Fruit fly (Drosophila melanogaster) whole organism, embryonic: Measurements from ENCODE around the gene ago.

ENCODE experiments used
- ATbp ChIP-seq: fragments of 200-800 bp; sonication (Bioruptor generic); optimal IDR thresholded peaks from 2 replicates; lab custom pipeline; 2017; ENCODE audit warnings: missing biosample characterization, mild to moderate bottlenecking, missing genetic modification characterization, missing genetic modification reagents
- BEAF-32 ChIP-seq: fragments of 200-800 bp; sonication (Bioruptor generic); optimal IDR thresholded peaks from 3 replicates; lab custom pipeline; 2017; ENCODE audit warnings: missing biosample characterization, missing genetic modification characterization, mild to moderate bottlenecking, moderate library complexity, missing genetic modification reagents
- Blimp-1 ChIP-seq: fragments of 200-800 bp; sonication (Bioruptor generic); optimal IDR thresholded peaks from 3 replicates; lab custom pipeline; 2018; ENCODE audit warnings: missing biosample characterization, missing genetic modification characterization, mild to moderate bottlenecking, moderate library complexity, missing genetic modification reagents
- BtbVII ChIP-seq: fragments of 200-800 bp; sonication (Bioruptor generic); optimal IDR thresholded peaks from 3 replicates; lab custom pipeline; 2017; ENCODE audit warnings: missing biosample characterization, mild to moderate bottlenecking, missing genetic modification characterization
- CG11093 ChIP-seq: fragments of 200-800 bp; sonication (Bioruptor generic); IDR thresholded peaks from 3 replicates; pipeline ENCODE4 v1.3.6; 2022; ENCODE audit warnings: missing biosample characterization, missing genetic modification characterization
- CG12391 ChIP-seq: fragments of 200-800 bp; sonication (Bioruptor generic); optimal IDR thresholded peaks from 3 replicates; lab custom pipeline; 2018; ENCODE audit warnings: missing biosample characterization, mild to moderate bottlenecking, missing genetic modification characterization, moderate library complexity
- CG12942 ChIP-seq: fragments of 200-800 bp; sonication (Bioruptor generic); optimal IDR thresholded peaks from 3 replicates; lab custom pipeline; 2016; ENCODE audit warnings: missing biosample characterization, missing genetic modification characterization
- CG1603 ChIP-seq: fragments of 200-800 bp; sonication (Bioruptor generic); optimal IDR thresholded peaks from 2 replicates; lab custom pipeline; 2019; ENCODE audit warnings: missing biosample characterization, mild to moderate bottlenecking, missing genetic modification characterization, moderate library complexity
- CG17802 ChIP-seq: fragments of 200-800 bp; sonication (Bioruptor generic); optimal IDR thresholded peaks from 2 replicates; lab custom pipeline; 2018; ENCODE audit warnings: missing biosample characterization, mild to moderate bottlenecking, missing genetic modification characterization, moderate library complexity
- CG17829 ChIP-seq: fragments of 200-800 bp; optimal IDR thresholded peaks from 2 replicates; lab custom pipeline; 2019; ENCODE audit warnings: missing biosample characterization, mild to moderate bottlenecking, missing genetic modification characterization, moderate library complexity
- CG2116 ChIP-seq: fragments of 200-800 bp; sonication (Bioruptor generic); optimal IDR thresholded peaks from 3 replicates; lab custom pipeline; 2018; ENCODE audit warnings: missing biosample characterization, mild to moderate bottlenecking, missing genetic modification characterization
- CG30403 ChIP-seq: fragments of 200-800 bp; sonication (Bioruptor generic); optimal IDR thresholded peaks from 3 replicates; lab custom pipeline; 2016; ENCODE audit warnings: missing biosample characterization, missing genetic modification characterization
- CG3065 ChIP-seq: fragments of 200-800 bp; sonication (Bioruptor generic); optimal IDR thresholded peaks from 2 replicates; lab custom pipeline; 2016; ENCODE audit warnings: missing biosample characterization, missing genetic modification characterization
- CG33557 ChIP-seq: fragments of 200-800 bp; sonication (Bioruptor generic); optimal IDR thresholded peaks from 2 replicates; lab custom pipeline; 2019; ENCODE audit warnings: missing biosample characterization, mild to moderate bottlenecking, missing genetic modification characterization, moderate library complexity
- CG34224 ChIP-seq: fragments of 200-800 bp; sonication (Bioruptor generic); IDR thresholded peaks from 3 replicates; pipeline ENCODE4 v1.3.6; 2022; ENCODE audit warnings: missing biosample characterization, missing genetic modification characterization; ENCODE audit not compliant: partially characterized antibody
- CG4360 ChIP-seq: fragments of 200-800 bp; sonication (Bioruptor generic); IDR thresholded peaks from 2 replicates; pipeline ENCODE4 v1.3.6; 2022; ENCODE audit warnings: missing biosample characterization, missing genetic modification characterization
- CG4820 ChIP-seq: fragments of 200-800 bp; sonication (Bioruptor generic); optimal IDR thresholded peaks from 3 replicates; lab custom pipeline; 2016; ENCODE audit warnings: missing biosample characterization, missing genetic modification characterization
- CG5953 ChIP-seq: fragments of 200-800 bp; sonication (Bioruptor generic); IDR thresholded peaks from 2 replicates; pipeline ENCODE4 v1.3.6; 2022; ENCODE audit warnings: missing biosample characterization, missing genetic modification characterization
- CG7372 ChIP-seq: fragments of 200-800 bp; sonication (Bioruptor generic); IDR thresholded peaks from 2 replicates; pipeline ENCODE4 v1.3.6; 2022; ENCODE audit warnings: missing biosample characterization, missing genetic modification characterization
- CG7745 ChIP-seq: fragments of 200-800 bp; sonication (Bioruptor generic); optimal IDR thresholded peaks from 2 replicates; lab custom pipeline; 2018; ENCODE audit warnings: missing biosample characterization, mild to moderate bottlenecking, missing genetic modification characterization, moderate library complexity
- CrebB ChIP-seq: fragments of 200-800 bp; sonication (Bioruptor generic); optimal IDR thresholded peaks from 3 replicates; lab custom pipeline; 2018; ENCODE audit warnings: missing biosample characterization, mild to moderate bottlenecking, missing genetic modification characterization
- Dp ChIP-seq: fragments of 200-800 bp; sonication (Bioruptor generic); optimal IDR thresholded peaks from 2 replicates; lab custom pipeline; 2018; ENCODE audit warnings: missing biosample characterization, mild to moderate bottlenecking, missing genetic modification characterization, moderate library complexity
- Mad ChIP-seq: fragments of 200-800 bp; sonication (Bioruptor generic); optimal IDR thresholded peaks from 2 replicates; lab custom pipeline; 2016; ENCODE audit warnings: missing biosample characterization, missing genetic modification characterization
- Ptx1 ChIP-seq: fragments of 200-800 bp; sonication (Bioruptor generic); IDR thresholded peaks from 2 replicates; pipeline ENCODE4 v1.3.6; 2022; ENCODE audit warnings: missing biosample characterization, missing genetic modification characterization
- Rx ChIP-seq: fragments of 200-800 bp; sonication (Bioruptor generic); IDR thresholded peaks from 2 replicates; pipeline ENCODE4 v1.3.6; 2022; ENCODE audit warnings: missing biosample characterization, missing genetic modification characterization
- Sox100B ChIP-seq: fragments of 200-800 bp; sonication (Bioruptor generic); optimal IDR thresholded peaks from 3 replicates; lab custom pipeline; 2018; ENCODE audit warnings: missing biosample characterization, mild to moderate bottlenecking, missing genetic modification characterization
- Ssrp ChIP-seq: fragments of 200-800 bp; sonication (Bioruptor generic); optimal IDR thresholded peaks from 2 replicates; lab custom pipeline; 2018; ENCODE audit warnings: missing biosample characterization, mild to moderate bottlenecking, missing genetic modification characterization, moderate library complexity
- Taf1 ChIP-seq: fragments of 200-800 bp; sonication (Bioruptor generic); IDR thresholded peaks from 2 replicates; pipeline ENCODE4 v1.3.6; 2022; ENCODE audit warnings: missing biosample characterization, missing genetic modification characterization
- Tbp ChIP-seq: fragments of >200 bp; optimal IDR thresholded peaks from 2 replicates; lab custom pipeline; 2018; ENCODE audit warnings: missing biosample characterization, missing genetic modification characterization
- ase ChIP-seq: fragments of 200-800 bp; sonication (Bioruptor generic); IDR thresholded peaks from 3 replicates; pipeline ENCODE4 v1.3.6; 2022; ENCODE audit warnings: missing biosample characterization, missing genetic modification characterization
- crc ChIP-seq: fragments of 200-800 bp; sonication (Bioruptor generic); optimal IDR thresholded peaks from 2 replicates; lab custom pipeline; 2016; ENCODE audit warnings: missing biosample characterization, missing genetic modification characterization
- dysf ChIP-seq: fragments of 200-800 bp; sonication (Bioruptor generic); IDR thresholded peaks from 3 replicates; pipeline ENCODE4 v1.3.6; 2022; ENCODE audit warnings: missing biosample characterization, missing genetic modification characterization
- ewg ChIP-seq: fragments of 200-800 bp; sonication (Bioruptor generic); optimal IDR thresholded peaks from 3 replicates; lab custom pipeline; 2017; ENCODE audit warnings: mild to moderate bottlenecking, missing biosample characterization, missing genetic modification reagents, missing genetic modification characterization
- fd3F ChIP-seq: fragments of 200-800 bp; sonication (Bioruptor generic); optimal IDR thresholded peaks from 2 replicates; lab custom pipeline; 2018; ENCODE audit warnings: missing biosample characterization, mild to moderate bottlenecking, missing genetic modification characterization, moderate library complexity
- gcm2 ChIP-seq: fragments of 200-800 bp; sonication (Bioruptor generic); optimal IDR thresholded peaks from 2 replicates; lab custom pipeline; 2016; ENCODE audit warnings: missing biosample characterization, missing genetic modification characterization
- hbn ChIP-seq: fragments of 200-800 bp; sonication (Bioruptor generic); IDR thresholded peaks from 2 replicates; pipeline ENCODE4 v1.3.6; 2022; ENCODE audit warnings: missing biosample characterization, missing genetic modification characterization; ENCODE audit not compliant: partially characterized antibody
- inv ChIP-seq: fragments of 200-800 bp; sonication (Bioruptor generic); IDR thresholded peaks from 2 replicates; pipeline ENCODE4 v1.3.6; 2022; ENCODE audit warnings: missing biosample characterization, missing genetic modification characterization; ENCODE audit not compliant: partially characterized antibody
- klu ChIP-seq: fragments of 200-800 bp; sonication (Bioruptor generic); IDR thresholded peaks from 2 replicates; pipeline ENCODE4 v1.3.6; 2022; ENCODE audit warnings: missing biosample characterization, missing genetic modification characterization
- knrl ChIP-seq: fragments of 200-800 bp; sonication (Bioruptor generic); IDR thresholded peaks from 3 replicates; pipeline ENCODE4 v1.3.6; 2022; ENCODE audit warnings: missing biosample characterization, missing genetic modification characterization; ENCODE audit not compliant: partially characterized antibody
- pan ChIP-seq, 4 experiments: fragments of >200 bp in 3 of 4; fragments of 200-800 bp in 1 of 4; sonication (Bioruptor generic) in 1 of 4; optimal IDR thresholded peaks in 3 of 4; IDR thresholded peaks in 1 of 4; 2 replicates each; pipeline versions ENCODE4 v1.3.6 to Lab custom; 2017 to 2022; ENCODE audit warnings: missing biosample characterization in 2 of 4, missing genetic modification characterization in 2 of 4, mixed read lengths in 1 of 4
- phol ChIP-seq: fragments of 200-800 bp; sonication (Bioruptor generic); optimal IDR thresholded peaks from 3 replicates; lab custom pipeline; 2018; ENCODE audit warnings: missing biosample characterization, mild to moderate bottlenecking, missing genetic modification characterization, moderate library complexity
- pnt ChIP-seq: fragments of 200-800 bp; sonication (Bioruptor generic); optimal IDR thresholded peaks from 3 replicates; lab custom pipeline; 2016; ENCODE audit warnings: missing biosample characterization, missing genetic modification characterization
- repo ChIP-seq: fragments of 200-800 bp; sonication (Bioruptor generic); optimal IDR thresholded peaks from 2 replicates; lab custom pipeline; 2016; ENCODE audit warnings: missing biosample characterization, missing genetic modification characterization
- rib ChIP-seq: fragments of 200-800 bp; sonication (Bioruptor generic); IDR thresholded peaks from 2 replicates; pipeline ENCODE4 v1.3.6; 2022; ENCODE audit warnings: missing biosample characterization, missing genetic modification characterization
- sc ChIP-seq, 3 experiments: fragments of >200 bp in 2 of 3; fragments of 200-800 bp in 1 of 3; sonication (Bioruptor generic) in 1 of 3; optimal IDR thresholded peaks; 2 replicates in 2 of 3; 3 replicates in 1 of 3; lab custom pipeline; 2017; ENCODE audit warnings: mild to moderate bottlenecking in 1 of 3, missing biosample characterization in 1 of 3, missing genetic modification characterization in 1 of 3, missing genetic modification reagents in 1 of 3
- sr ChIP-seq: fragments of 200-800 bp; sonication (Bioruptor generic); IDR thresholded peaks from 3 replicates; pipeline ENCODE4 v1.3.6; 2022; ENCODE audit warnings: missing biosample characterization, missing genetic modification characterization
- tap ChIP-seq: fragments of 200-800 bp; optimal IDR thresholded peaks from 3 replicates; lab custom pipeline; 2019; ENCODE audit warnings: missing biosample characterization, mild to moderate bottlenecking, missing genetic modification characterization, moderate library complexity
- tx ChIP-seq: fragments of 200-800 bp; sonication (Bioruptor generic); optimal IDR thresholded peaks from 2 replicates; lab custom pipeline; 2016; ENCODE audit warnings: missing biosample characterization, missing genetic modification characterization

Gene ago

DNA sequence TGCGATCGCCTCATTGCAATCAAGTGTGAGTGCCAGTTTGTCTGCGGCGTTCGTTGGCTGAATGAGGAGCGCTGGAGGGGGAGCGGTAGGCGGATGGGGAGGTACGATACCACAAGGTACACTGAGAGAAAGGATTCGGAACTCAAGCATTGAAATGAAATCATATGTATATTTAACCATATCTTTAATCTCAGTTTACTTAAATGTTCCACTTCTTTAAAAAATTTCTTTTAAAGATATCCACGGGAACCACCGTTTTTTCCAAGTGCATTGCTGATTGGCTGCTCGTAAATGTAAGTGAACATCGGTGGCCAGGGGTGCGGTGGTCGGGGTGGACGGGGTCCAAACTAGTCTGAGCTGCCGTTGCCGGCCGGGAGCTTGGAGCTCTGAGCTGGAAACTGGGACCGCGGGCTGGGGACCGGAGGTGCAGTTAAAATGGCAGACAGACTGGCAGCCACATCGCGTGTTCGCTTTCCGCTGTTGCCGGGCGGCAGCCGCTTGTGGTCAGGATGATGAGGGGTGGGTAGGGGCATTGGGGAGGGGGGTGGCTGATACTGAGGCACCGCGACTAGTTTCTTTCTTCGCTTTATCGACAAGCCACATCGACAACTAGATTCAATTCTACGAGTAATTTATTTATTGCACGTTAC, 25.8 kb downstream of the ago start (continued):
- TF ChIP-seq inv (GFP tag; lab: Robert Waterston, UW) (no peak), tap (tag; lab: Kevin White, UChicago) (peak; percentile 94), Sox100B (GFP tag; lab: Kevin White, UChicago) (peak; percentile 96), knrl (no peak), CG34224 (GFP tag; lab: Robert Waterston, UW) (no peak), Ssrp (tag; lab: Kevin White, UChicago) (peak; percentile 96), CG1603 (tag; lab: Kevin White, UChicago) (peak; percentile 98), CG7745 (tag; lab: Kevin White, UChicago) (peak; percentile 53), Ptx1 (GFP tag; lab: Robert Waterston, UW) (peak; percentile 98), dysf (peak; percentile 97), CG4820 (peak; percentile 97), CG17802 (tag; lab: Kevin White, UChicago) (peak; percentile 78), CG2116 (GFP tag; lab: Kevin White, UChicago) (peak; percentile 67), hbn (GFP tag; lab: Robert Waterston, UW) (no peak), CG5953 (GFP tag; lab: Robert Waterston, UW) (peak; percentile 96), CG3065 (GFP tag; lab: Kevin White, UChicago) (peak; percentile 89), BtbVII (GFP tag; lab: Kevin White, UChicago) (peak; percentile 90), sr (GFP tag; lab: Robert Waterston, UW) (peak; percentile 89), klu (GFP tag; lab: Robert Waterston, UW) (peak; percentile 87), CG33557 (GFP tag; lab: Kevin White, UChicago) (peak; percentile 95), tx (GFP tag; lab: Kevin White, UChicago) (peak; percentile 94), BEAF-32 (GFP tag; lab: Kevin White, UChicago) (no peak), CG17829 (peak; percentile 97), Rx (GFP tag; lab: Robert Waterston, UW) (peak; percentile 96), ATbp (peak; percentile 99), phol (tag; lab: Kevin White, UChicago) (peak; percentile 96), Dp (peak; percentile 7), Taf1 (GFP tag; lab: Robert Waterston, UW) (peak; percentile 81), fd3F (GFP tag; lab: Kevin White, UChicago) (peak; percentile 84), CrebB (tag; lab: Kevin White, UChicago) (peak; percentile 93), Mad (peak; percentile 93), crc (GFP tag; lab: Kevin White, UChicago) (peak; percentile 81), CG11093 (peak; percentile 94), CG12942 (peak; percentile 93), Tbp (no peak), CG30403 (GFP tag; lab: Kevin White, UChicago) (peak; percentile 95), CG7372 (GFP tag; lab: Robert Waterston, UW) (peak; percentile 92), CG12391 (tag; lab: Kevin White, UChicago) (peak; percentile 98), rib (GFP tag; lab: Robert Waterston, UW) (peak; percentile 79), ewg (GFP tag; lab: Kevin White, UChicago) (peak; percentile 95), sc (optimal IDR thresholded peaks at IDR 0.05; lab: Kevin White, UChicago) (no peak), sc (GFP tag; optimal IDR thresholded peaks at IDR 0.05; lab: Kevin White, UChicago) (peak; percentile 95), pan (optimal IDR thresholded peaks at IDR 0.05; lab: Kevin White, UChicago) (no peak), pan (GFP tag; optimal IDR thresholded peaks at IDR 0.05 in 1 of 2, IDR thresholded peaks at IDR 0.05 in 1 of 2) (peak in 1 of 2 experiments; percentile 97), gcm2 (GFP tag; lab: Kevin White, UChicago) (peak; percentile 88), pnt (GFP tag; lab: Kevin White, UChicago) (peak; percentile 95), CG4360 (GFP tag; lab: Robert Waterston, UW) (peak; percentile 86), repo (GFP tag; lab: Kevin White, UChicago) (peak; percentile 88), Blimp-1 (peak; percentile 97), ase (GFP tag; lab: Robert Waterston, UW) (peak; percentile 97)
